Worm (Caenorhabditis elegans): ENCODE measurements around the gene F53B1.9.

ce11 chrX:2085494-2085893, 46.1 kb downstream of the F53B1.9 start:
- no peak for TF ChIP-seq ceh-83 (GFP tag; optimal IDR thresholded peaks at IDR 0.05)
- TF ChIP-seq ces-1 (GFP tag; optimal IDR thresholded peaks at IDR 0.05), result no peak
- no peak for TF ChIP-seq lin-13 (tag; optimal IDR thresholded peaks at IDR 0.05)
- TF ChIP-seq elt-3 (tag; optimal IDR thresholded peaks at IDR 0.05), result no peak
- no peak for TF ChIP-seq nhr-12 (tag; optimal IDR thresholded peaks at IDR 0.05)
- TF ChIP-seq unc-62 (GFP tag; optimal IDR thresholded peaks at IDR 0.05), result no peak
- TF ChIP-seq unc-39 (tag; optimal IDR thresholded peaks at IDR 0.05), result no peak
- no peak for TF ChIP-seq nhr-76 (tag; optimal IDR thresholded peaks at IDR 0.05)

All from whole organism, mixed stage, embryonic.